Fruit fly (Drosophila melanogaster): Measurements from ENCODE around the gene oxt.

DNA sequence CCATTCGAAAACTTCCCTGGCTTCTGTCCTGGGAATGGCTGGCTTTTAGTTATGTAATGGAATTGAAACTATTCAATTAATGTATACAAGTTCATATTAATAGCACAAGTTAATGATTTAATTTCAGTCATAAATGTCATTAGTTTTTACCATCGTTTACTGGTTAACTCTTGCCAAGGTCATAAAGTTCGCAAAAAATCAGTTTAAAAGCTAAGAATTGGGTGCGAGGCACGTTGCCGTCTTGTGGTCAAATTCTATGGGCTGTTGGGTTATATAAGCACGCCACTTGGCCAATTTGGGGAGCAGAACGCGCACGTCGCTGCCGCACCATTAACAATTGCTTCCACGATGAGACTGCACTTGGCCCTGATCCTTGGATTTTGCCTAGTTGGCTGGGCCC is 13.8 kb upstream of the oxt start, which contains the start of gene yellow-g2:
- TF ChIP-seq CG34367 (tag; optimal IDR thresholded peaks at IDR 0.05) (no peak), CG15710 (tag; optimal IDR thresholded peaks at IDR 0.05) (no peak), CG12605 (GFP tag; IDR thresholded peaks at IDR 0.05) (no peak), EcR (GFP tag; optimal IDR thresholded peaks at IDR 0.05) (no peak), CG17806 (tag; optimal IDR thresholded peaks at IDR 0.05) (no peak), Pif1A (GFP tag; optimal IDR thresholded peaks at IDR 0.05) (no peak), CG13204 (GFP tag; optimal IDR thresholded peaks at IDR 0.05) (no peak), CG4496 (GFP tag; IDR thresholded peaks at IDR 0.05) (no peak), Snoo (tag; optimal IDR thresholded peaks at IDR 0.05) (no peak), CG10348 (GFP tag; IDR thresholded peaks at IDR 0.05) (no peak), CG8159 (tag; optimal IDR thresholded peaks at IDR 0.05) (no peak)
